Fruit fly (Drosophila melanogaster): ENCODE measurements around the gene Grx3.

Gene Grx3

DNA sequence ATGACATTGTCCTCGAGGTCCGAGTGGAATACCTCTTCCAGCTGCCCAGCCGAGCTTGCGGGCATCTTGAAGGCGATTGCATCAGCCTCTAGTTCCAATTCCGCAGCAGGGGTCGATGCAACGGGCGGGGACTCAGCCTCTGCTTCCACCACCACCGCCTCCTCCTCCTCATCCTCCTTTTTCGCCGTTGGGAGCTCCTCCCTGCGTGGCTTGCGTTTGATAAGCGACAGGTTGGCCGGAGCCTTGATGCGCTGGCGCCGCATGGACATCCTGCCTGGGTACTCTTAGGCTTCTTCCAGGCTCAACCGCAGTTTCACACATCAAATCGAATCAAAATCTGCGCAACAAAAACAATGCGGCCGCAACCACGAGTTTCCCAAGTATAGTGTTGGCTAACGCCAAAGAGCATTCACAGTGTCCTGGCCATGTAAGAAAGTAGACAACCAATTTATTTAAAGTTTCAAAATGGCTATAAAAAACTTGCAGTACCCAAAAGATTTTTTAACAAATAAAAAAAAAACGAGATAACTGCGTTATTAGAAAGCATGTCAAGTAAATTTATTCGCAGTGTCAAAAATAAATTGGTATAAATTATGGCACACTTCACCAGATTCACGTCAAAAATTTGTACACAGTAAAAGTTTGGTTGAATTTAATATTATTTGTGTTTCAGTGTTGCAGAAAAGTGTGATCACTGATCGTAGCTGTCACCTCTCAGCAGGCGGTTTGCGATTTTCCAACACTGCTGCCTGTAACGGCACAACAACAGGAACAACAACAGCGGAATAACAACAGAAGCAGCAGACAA lies 7.4 kb downstream of the Grx3 start, which contains the start of the genes Bdp1 and CG6565 (continued):
- TF ChIP-seq BEAF-32 (GFP tag; optimal IDR thresholded peaks at IDR 0.05) = peak; percentile 70
- TF ChIP-seq wdn (GFP tag; IDR thresholded peaks at IDR 0.05) = peak; percentile 86
- peak; percentile 85 for TF ChIP-seq CG7987 (GFP tag; optimal IDR thresholded peaks at IDR 0.05)
- TF ChIP-seq chif (GFP tag; optimal IDR thresholded peaks at IDR 0.05) = peak; percentile 98 to 99
- TF ChIP-seq nerfin-1 (tag; optimal IDR thresholded peaks at IDR 0.05) = peak; percentile 92
- TF ChIP-seq CG17328 (GFP tag; IDR thresholded peaks at IDR 0.05) = peak; percentile 90
- peak; percentile 99 for TF ChIP-seq chn (GFP tag; optimal IDR thresholded peaks at IDR 0.05)
- peak; percentile 84 for TF ChIP-seq Lim3 (GFP tag; IDR thresholded peaks at IDR 0.05)
- TF ChIP-seq Fer1 (GFP tag; optimal IDR thresholded peaks at IDR 0.05) = peak; percentile 95
- TF ChIP-seq vvl (GFP tag; IDR thresholded peaks at IDR 0.05) = peak; percentile 91
- peak; percentile 87 for TF ChIP-seq Vsx1 (GFP tag; optimal IDR thresholded peaks at IDR 0.05)
- TF ChIP-seq insv (GFP tag; optimal IDR thresholded peaks at IDR 0.05) = peak; percentile 60 to 75
- peak; percentile 59 for TF ChIP-seq MTF-1 (GFP tag; optimal IDR thresholded peaks at IDR 0.05; ENCODE audit: borderline replicate concordance)
- TF ChIP-seq caup (GFP tag; optimal IDR thresholded peaks at IDR 0.05; ENCODE audit: severe bottlenecking) = peak; percentile 95
- peak; percentile 89 for TF ChIP-seq peb (GFP tag; IDR thresholded peaks at IDR 0.05)
- peak; percentile 95 for TF ChIP-seq ranshi (GFP tag; IDR thresholded peaks at IDR 0.05)
- TF ChIP-seq CG17612 (GFP tag; IDR thresholded peaks at IDR 0.05) = peak; percentile 88
- TF ChIP-seq CG12219 (GFP tag; optimal IDR thresholded peaks at IDR 0.05) = peak; percentile 82
- 0 out of 3 replicates have a peak, but pooled peaks have one; percentile 35 for TF ChIP-seq CG16813 (GFP tag; IDR thresholded peaks at IDR 0.05; ENCODE audit: partially characterized antibody)
- peak; percentile 73 for TF ChIP-seq Dip2 (GFP tag; IDR thresholded peaks at IDR 0.05)
- peak; percentile 91 for TF ChIP-seq CG11560 (tag; IDR thresholded peaks at IDR 0.05)
- TF ChIP-seq CG16863 (GFP tag; optimal IDR thresholded peaks at IDR 0.05) = peak; percentile 98
- TF ChIP-seq CG10366 (GFP tag; IDR thresholded peaks at IDR 0.05) = peak; percentile 94
- TF ChIP-seq jing (GFP tag; optimal IDR thresholded peaks at IDR 0.05) = peak; percentile 96
- peak; percentile 89 for TF ChIP-seq gsb (GFP tag; IDR thresholded peaks at IDR 0.05)
- peak; percentile 98 for TF ChIP-seq CG33213 (GFP tag; optimal IDR thresholded peaks at IDR 0.05)
- TF ChIP-seq vfl (GFP tag; optimal IDR thresholded peaks at IDR 0.05) = peak; percentile 97
- no peak for TF ChIP-seq zen2 (GFP tag; IDR thresholded peaks at IDR 0.05; ENCODE audit: partially characterized antibody)
- TF ChIP-seq Lpt (GFP tag; optimal IDR thresholded peaks at IDR 0.05) = no peak
- peak; percentile 96 for TF ChIP-seq CG11398 (GFP tag; optimal IDR thresholded peaks at IDR 0.05)
- peak; percentile 94 for TF ChIP-seq CG4730 (GFP tag; IDR thresholded peaks at IDR 0.05)
- TF ChIP-seq pho (GFP tag; optimal IDR thresholded peaks at IDR 0.05) = peak; percentile 99
- TF ChIP-seq hth (optimal IDR thresholded peaks at IDR 0.05) = no peak
- TF ChIP-seq eyg (GFP tag; optimal IDR thresholded peaks at IDR 0.05) = peak; percentile 95
- peak; percentile 90 for TF ChIP-seq gcm (GFP tag; optimal IDR thresholded peaks at IDR 0.05)
- TF ChIP-seq CG8478 (optimal IDR thresholded peaks at IDR 0.05) = no peak
- peak; percentile 65; the same call in 1 of the 2 replicates for TF ChIP-seq CG16779 (GFP tag; IDR thresholded peaks at IDR 0.05)
- TF ChIP-seq CG12391 (tag; optimal IDR thresholded peaks at IDR 0.05) = peak; percentile 98
- peak; percentile 48; the same call in 1 of the 2 replicates for TF ChIP-seq Scr (GFP tag; IDR thresholded peaks at IDR 0.05; ENCODE audit: partially characterized antibody)
- peak; percentile 99 for TF ChIP-seq Max (GFP tag; optimal IDR thresholded peaks at IDR 0.05)
- peak; percentile 100 for TF ChIP-seq CG8290 (GFP tag; optimal IDR thresholded peaks at IDR 0.05)
- peak; percentile 87 to 99 for TF ChIP-seq CG8290 (tag; optimal IDR thresholded peaks at IDR 0.05)
- TF ChIP-seq CG5245 (GFP tag; optimal IDR thresholded peaks at IDR 0.05) = peak; percentile 97
- peak; percentile 98 for TF ChIP-seq slou (GFP tag; optimal IDR thresholded peaks at IDR 0.05)
- TF ChIP-seq Hr51 (GFP tag; optimal IDR thresholded peaks at IDR 0.05) = peak; percentile 96 to 98
- peak; percentile 52 for TF ChIP-seq ftz-f1 (GFP tag; optimal IDR thresholded peaks at IDR 0.05)
- peak; percentile 99 for TF ChIP-seq CG8944 (GFP tag; optimal IDR thresholded peaks at IDR 0.05)
- TF ChIP-seq CG6689 (GFP tag; IDR thresholded peaks at IDR 0.05) = peak; percentile 98
- peak; percentile 95 for TF ChIP-seq CG11504 (tag; optimal IDR thresholded peaks at IDR 0.05)
